Worm (Caenorhabditis elegans): ENCODE measurements around the gene Y69A2AR.12.

DNA sequence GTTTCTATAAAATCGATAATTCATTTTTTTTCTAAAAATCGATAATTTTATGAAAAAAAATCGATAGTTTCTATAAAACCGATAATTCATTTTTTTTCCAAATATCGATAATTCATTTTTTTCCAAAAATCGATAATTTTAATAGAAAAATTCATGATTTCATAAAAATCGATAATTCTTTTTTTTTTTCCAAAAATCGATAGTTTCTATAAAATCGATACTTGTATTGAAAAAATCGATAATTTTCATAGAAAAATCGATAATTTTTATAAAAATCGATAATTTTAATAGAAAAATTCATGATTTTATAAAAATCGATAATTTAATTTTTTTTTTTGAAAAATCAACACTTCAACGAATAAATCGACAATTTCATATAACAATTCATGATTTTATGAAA, 39.1 kb upstream of the Y69A2AR.12 start:
- no peak for TF ChIP-seq F26F4.8 (GFP tag; conservative IDR thresholded peaks at IDR 0.05)
- no peak for TF ChIP-seq snpc-4 (tag; optimal IDR thresholded peaks at IDR 0.05)
- TF ChIP-seq sdz-12 (GFP tag; optimal IDR thresholded peaks at IDR 0.05), result no peak
- TF ChIP-seq mdl-1 (tag; optimal IDR thresholded peaks at IDR 0.05), result no peak
- no peak for TF ChIP-seq lsy-2 (tag; optimal IDR thresholded peaks at IDR 0.05)

Measured in whole organism, L4 larva.